Worm (Caenorhabditis elegans) whole organism, young adult: ENCODE measurements around the gene clec-25.

Experiments used
- D2030.7 ChIP-seq: fragments of 200-800 bp; sonication (Bioruptor generic); IDR thresholded peaks from 2 replicates; pipeline ENCODE4 v1.3.6; 2022; ENCODE audit warnings: missing genetic modification reagents, missing genetic modification characterization, missing compliant biosample characterization
- akir-1 ChIP-seq: fragments of 200-800 bp; sonication (Bioruptor generic); optimal IDR thresholded peaks from 2 replicates; lab custom pipeline; 2018; ENCODE audit warnings: mild to moderate bottlenecking, missing genetic modification characterization, moderate library complexity, missing compliant biosample characterization
- atf-7 ChIP-seq: sonication (generic microtip); optimal IDR thresholded peaks from 2 replicates; lab custom pipeline; 2017; ENCODE audit warnings: mild to moderate bottlenecking, missing genetic modification characterization, missing compliant biosample characterization
- ccch-3 ChIP-seq: fragments of 200-800 bp; sonication (Bioruptor generic); optimal IDR thresholded peaks from 2 replicates; lab custom pipeline; 2018; ENCODE audit warnings: mild to moderate bottlenecking, missing genetic modification characterization, missing compliant biosample characterization
- dpl-1 ChIP-seq: fragments of 150-350 bp; optimal IDR thresholded peaks from 2 replicates; lab custom pipeline; 2014; ENCODE audit warnings: missing biosample characterization, missing genetic modification reagents, missing genetic modification characterization
- lir-1 ChIP-seq: fragments of 200-800 bp; sonication (Bioruptor generic); conservative IDR thresholded peaks from 2 replicates; pipeline ENCODE4 v1.3.6; 2022; ENCODE audit warnings: missing genetic modification reagents, missing genetic modification characterization, missing compliant biosample characterization
- madf-10 ChIP-seq: sonication (generic microtip); optimal IDR thresholded peaks from 2 replicates; lab custom pipeline; 2016; ENCODE audit warnings: mild to moderate bottlenecking, missing genetic modification characterization, missing compliant biosample characterization
- nfya-1 ChIP-seq: sonication (generic microtip); optimal IDR thresholded peaks from 2 replicates; lab custom pipeline; 2017; ENCODE audit warnings: antibody characterized with exemption, missing compliant biosample characterization, missing genetic modification characterization, borderline replicate concordance; ENCODE audit not compliant: insufficient read depth
- pha-4 ChIP-seq: fragments of 150-350 bp; sonication (generic microtip); optimal IDR thresholded peaks from 2 replicates; lab custom pipeline; 2014; ENCODE audit warnings: missing biosample characterization, missing genetic modification reagents, missing genetic modification characterization
- snpc-3.4 ChIP-seq: sonication (generic microtip); optimal IDR thresholded peaks from 2 replicates; lab custom pipeline; 2017; ENCODE audit warnings: missing genetic modification characterization, mild to moderate bottlenecking, missing compliant biosample characterization, antibody characterized with exemption, moderate library complexity, missing genotype, missing genetic modification reagents
- snpc-4 ChIP-seq, 5 experiments: fragments of 150-350 bp in 1 of 5; sonication (generic microtip) in 4 of 5; optimal IDR thresholded peaks; 2 replicates each; lab custom pipeline; 2014 to 2018; ENCODE audit warnings: missing genetic modification characterization in 5 of 5, missing biosample characterization in 3 of 5, antibody characterized with exemption in 2 of 5, mild to moderate bottlenecking in 2 of 5, missing compliant biosample characterization in 2 of 5, missing genotype in 2 of 5, moderate library complexity in 2 of 5, missing genetic modification reagents in 1 of 5

- TF ChIP-seq madf-10 (tag; lab: Kevin White, UChicago): no peak
- no peak for TF ChIP-seq nfya-1 (tag; lab: Kevin White, UChicago)
- TF ChIP-seq dpl-1 (GFP tag; lab: Kevin White, UChicago): no peak
- no peak for TF ChIP-seq ccch-3 (GFP tag; lab: Kevin White, UChicago)
- no peak for TF ChIP-seq snpc-3.4 (tag; lab: Kevin White, UChicago)
- TF ChIP-seq D2030.7 (GFP tag; lab: Robert Waterston, UW): no peak
- no peak for TF ChIP-seq snpc-4 (GFP tag; optimal IDR thresholded peaks at IDR 0.05; lab: Kevin White, UChicago)
- no peak for TF ChIP-seq snpc-4 (tag; optimal IDR thresholded peaks at IDR 0.05; lab: Kevin White, UChicago)
- TF ChIP-seq atf-7 (tag; lab: Kevin White, UChicago): no peak
- no peak for TF ChIP-seq pha-4 (tag; lab: Kevin White, UChicago)
- TF ChIP-seq akir-1 (GFP tag; lab: Kevin White, UChicago): no peak
- no peak for TF ChIP-seq lir-1 (GFP tag; lab: Robert Waterston, UW)
Measured at ce11 chrV:16865404-16865803, 22.4 kb downstream of the clec-25 start, which contains the start of gene clec-28.
